Fruit fly (Drosophila melanogaster) whole organism, adult: ENCODE results near the gene brm.

Experiments
- CG11617 ChIP-seq: fragments of 200-800 bp; sonication (Bioruptor generic); optimal IDR thresholded peaks from 2 replicates; lab custom pipeline; 2017; ENCODE audit warnings: mild to moderate bottlenecking, missing biosample characterization, missing genetic modification reagents, missing genetic modification characterization
- CG12768 ChIP-seq: fragments of 200-800 bp; sonication (Bioruptor generic); optimal IDR thresholded peaks from 2 replicates; lab custom pipeline; 2017; ENCODE audit warnings: missing biosample characterization, missing genetic modification characterization, mild to moderate bottlenecking, moderate library complexity, missing genetic modification reagents
- CG1620 ChIP-seq: fragments of 200-800 bp; sonication (Bioruptor generic); optimal IDR thresholded peaks from 2 replicates; lab custom pipeline; 2016; ENCODE audit warnings: missing biosample characterization, missing genetic modification characterization
- CG5204 ChIP-seq: fragments of 200-800 bp; sonication (Bioruptor generic); optimal IDR thresholded peaks from 2 replicates; lab custom pipeline; 2016; ENCODE audit warnings: missing biosample characterization, missing genetic modification characterization
- CG7045 ChIP-seq: fragments of 200-800 bp; sonication (Bioruptor generic); optimal IDR thresholded peaks from 2 replicates; lab custom pipeline; 2017; ENCODE audit warnings: missing biosample characterization, mild to moderate bottlenecking, missing genetic modification characterization
- Mnt ChIP-seq: fragments of 200-800 bp; sonication (Bioruptor generic); optimal IDR thresholded peaks from 2 replicates; lab custom pipeline; 2016; ENCODE audit warnings: missing biosample characterization, mild to moderate bottlenecking, missing genetic modification characterization
- bab1 ChIP-seq: fragments of 200-800 bp; sonication (Bioruptor generic); optimal IDR thresholded peaks from 3 replicates; lab custom pipeline; 2019; ENCODE audit warnings: missing biosample characterization, mild to moderate bottlenecking, missing genetic modification characterization, moderate library complexity
- cic ChIP-seq: fragments of 200-800 bp; sonication (Bioruptor generic); optimal IDR thresholded peaks from 2 replicates; lab custom pipeline; 2017; ENCODE audit warnings: missing biosample characterization, mild to moderate bottlenecking, missing genetic modification characterization, moderate library complexity
- cnc ChIP-seq, 2 experiments: fragments of >200 bp; optimal IDR thresholded peaks; 2 replicates each; lab custom pipeline; 2017
- kay ChIP-seq: fragments of 200-800 bp; sonication (Bioruptor generic); peaks from one replicate; lab custom pipeline; 2016; ENCODE audit warnings: missing biosample characterization, missing genetic modification characterization, borderline replicate concordance
- ovo ChIP-seq: fragments of 200-800 bp; sonication (Bioruptor generic); optimal IDR thresholded peaks from 2 replicates; lab custom pipeline; 2016; ENCODE audit warnings: missing biosample characterization, missing genetic modification characterization
- pad ChIP-seq: fragments of 200-800 bp; sonication (Bioruptor generic); optimal IDR thresholded peaks from 3 replicates; lab custom pipeline; 2017; ENCODE audit warnings: missing biosample characterization, missing genetic modification characterization, mild to moderate bottlenecking, moderate library complexity, missing genetic modification reagents
- tj ChIP-seq: fragments of 200-800 bp; sonication (Bioruptor generic); optimal IDR thresholded peaks from 3 replicates; lab custom pipeline; 2017; ENCODE audit warnings: missing biosample characterization, mild to moderate bottlenecking, missing genetic modification characterization, moderate library complexity
- toe ChIP-seq: fragments of 200-800 bp; sonication (Bioruptor generic); optimal IDR thresholded peaks from 2 replicates; lab custom pipeline; 2016; ENCODE audit warnings: missing biosample characterization, missing genetic modification characterization

- TF ChIP-seq cnc (optimal IDR thresholded peaks at IDR 0.05; lab: Kevin White, UChicago) (no peak), CG5204 (GFP tag; lab: Kevin White, UChicago) (no peak), CG11617 (no peak), cic (GFP tag; lab: Kevin White, UChicago) (no peak), ovo (GFP tag; lab: Kevin White, UChicago) (no peak), kay (no peak), toe (GFP tag; lab: Kevin White, UChicago) (no peak), bab1 (GFP tag; lab: Kevin White, UChicago) (no peak), Mnt (GFP tag; lab: Kevin White, UChicago) (no peak), tj (GFP tag; lab: Kevin White, UChicago) (no peak), CG7045 (GFP tag; lab: Kevin White, UChicago) (no peak), pad (no peak), CG1620 (no peak), CG12768 (GFP tag; lab: Kevin White, UChicago) (no peak)
Measured at dm6 chr3L:16014515-16014914, 31.8 kb upstream of the brm start.
